Fruit fly (Drosophila melanogaster) whole organism, embryonic: ENCODE results near the gene CG5835.

Experiments used
- CG10274 ChIP-seq: fragments of 200-800 bp; sonication (Bioruptor generic); optimal IDR thresholded peaks from 3 replicates; lab custom pipeline; 2017; ENCODE audit warnings: missing biosample characterization, mild to moderate bottlenecking, missing genetic modification characterization
- CG11085 ChIP-seq: fragments of 200-800 bp; sonication (Bioruptor generic); IDR thresholded peaks from 2 replicates; pipeline ENCODE4 v1.3.6; 2022; ENCODE audit warnings: missing biosample characterization, missing genetic modification characterization
- CG12659 ChIP-seq: fragments of 200-800 bp; sonication (Bioruptor generic); optimal IDR thresholded peaks from 3 replicates; lab custom pipeline; 2017; ENCODE audit warnings: mild to moderate bottlenecking, missing biosample characterization, missing genetic modification reagents, missing genetic modification characterization
- CG14710 ChIP-seq: fragments of 200-800 bp; sonication (Bioruptor generic); optimal IDR thresholded peaks from 3 replicates; lab custom pipeline; 2019; ENCODE audit warnings: missing biosample characterization, mild to moderate bottlenecking, missing genetic modification characterization, moderate library complexity
- CG15514 ChIP-seq: fragments of 200-800 bp; sonication (Bioruptor generic); optimal IDR thresholded peaks from 3 replicates; lab custom pipeline; 2017; ENCODE audit warnings: missing biosample characterization, missing genetic modification characterization, mild to moderate bottlenecking, moderate library complexity, missing genetic modification reagents
- CG1602 ChIP-seq: fragments of 200-800 bp; sonication (Bioruptor generic); optimal IDR thresholded peaks from 3 replicates; lab custom pipeline; 2016; ENCODE audit warnings: missing biosample characterization, missing genetic modification characterization
- CG17359 ChIP-seq: fragments of 200-800 bp; sonication (Bioruptor generic); optimal IDR thresholded peaks from 3 replicates; lab custom pipeline; 2018; ENCODE audit warnings: missing biosample characterization, mild to moderate bottlenecking, missing genetic modification characterization, moderate library complexity
- CG3407 ChIP-seq: fragments of 200-800 bp; sonication (Bioruptor generic); optimal IDR thresholded peaks from 2 replicates; lab custom pipeline; 2018; ENCODE audit warnings: missing biosample characterization, mild to moderate bottlenecking, missing genetic modification characterization
- CG3838 ChIP-seq: fragments of 200-800 bp; sonication (Bioruptor generic); optimal IDR thresholded peaks from 3 replicates; lab custom pipeline; 2016; ENCODE audit warnings: missing biosample characterization, missing genetic modification characterization
- CG42726 ChIP-seq: fragments of 200-800 bp; sonication (Bioruptor generic); IDR thresholded peaks from 2 replicates; pipeline ENCODE4 v1.3.6; 2022; ENCODE audit warnings: missing biosample characterization, missing genetic modification characterization; ENCODE audit not compliant: partially characterized antibody
- CG4328 ChIP-seq: fragments of 200-800 bp; sonication (Bioruptor generic); optimal IDR thresholded peaks from 3 replicates; lab custom pipeline; 2017; ENCODE audit warnings: missing biosample characterization, missing genetic modification reagents, missing genetic modification characterization
- CG4424 ChIP-seq: fragments of 200-800 bp; sonication (Bioruptor generic); optimal IDR thresholded peaks from 3 replicates; lab custom pipeline; 2016; ENCODE audit warnings: missing biosample characterization, missing genetic modification characterization
- CG4707 ChIP-seq: fragments of 200-800 bp; sonication (Bioruptor generic); optimal IDR thresholded peaks from 2 replicates; lab custom pipeline; 2018; ENCODE audit warnings: missing biosample characterization, mild to moderate bottlenecking, missing genetic modification characterization, moderate library complexity
- CG6683 ChIP-seq: fragments of 200-800 bp; sonication (Bioruptor generic); optimal IDR thresholded peaks from 2 replicates; lab custom pipeline; 2017; ENCODE audit warnings: missing biosample characterization, mild to moderate bottlenecking, missing genetic modification characterization, missing genetic modification reagents
- CG8924 ChIP-seq: fragments of 200-800 bp; optimal IDR thresholded peaks from 3 replicates; lab custom pipeline; 2019; ENCODE audit warnings: missing biosample characterization, mild to moderate bottlenecking, missing genetic modification characterization, moderate library complexity
- CG9609 ChIP-seq: fragments of 200-800 bp; sonication (Bioruptor generic); optimal IDR thresholded peaks from 3 replicates; lab custom pipeline; 2016; ENCODE audit warnings: missing biosample characterization, missing genetic modification characterization
- CG9817 ChIP-seq: fragments of 200-800 bp; sonication (Bioruptor generic); optimal IDR thresholded peaks from 2 replicates; lab custom pipeline; 2018; ENCODE audit warnings: missing biosample characterization, mild to moderate bottlenecking, missing genetic modification characterization, moderate library complexity
- Dbx ChIP-seq: fragments of 200-800 bp; sonication (Bioruptor generic); IDR thresholded peaks from 3 replicates; pipeline ENCODE4 v1.3.6; 2022; ENCODE audit warnings: missing biosample characterization, missing genetic modification characterization
- Dip3 ChIP-seq: fragments of 200-800 bp; sonication (Bioruptor generic); optimal IDR thresholded peaks from 3 replicates; lab custom pipeline; 2016; ENCODE audit warnings: missing biosample characterization, missing genetic modification characterization
- Elba2 ChIP-seq: fragments of 200-800 bp; sonication (Bioruptor generic); optimal IDR thresholded peaks from 3 replicates; lab custom pipeline; 2016; ENCODE audit warnings: missing biosample characterization, missing genetic modification characterization
- Ets97D ChIP-seq: fragments of 200-800 bp; sonication (Bioruptor generic); optimal IDR thresholded peaks from 3 replicates; lab custom pipeline; 2016; ENCODE audit warnings: missing biosample characterization, missing genetic modification characterization
- HmgZ ChIP-seq: fragments of 200-800 bp; sonication (Bioruptor generic); optimal IDR thresholded peaks from 2 replicates; lab custom pipeline; 2018; ENCODE audit warnings: missing biosample characterization, mild to moderate bottlenecking, missing genetic modification characterization
- Med ChIP-seq: fragments of 200-800 bp; sonication (Bioruptor generic); peaks from one replicate; lab custom pipeline; 2016; ENCODE audit warnings: missing biosample characterization, missing genetic modification characterization, mild to moderate bottlenecking, inconsistent platforms, moderate library complexity
- Ssrp ChIP-seq: fragments of 200-800 bp; sonication (Bioruptor generic); optimal IDR thresholded peaks from 2 replicates; lab custom pipeline; 2018; ENCODE audit warnings: missing biosample characterization, mild to moderate bottlenecking, missing genetic modification characterization, moderate library complexity
- abd-A ChIP-seq: fragments of 200-800 bp; sonication (Bioruptor generic); optimal IDR thresholded peaks from 3 replicates; lab custom pipeline; 2019; ENCODE audit warnings: missing biosample characterization, mild to moderate bottlenecking, missing genetic modification characterization, moderate library complexity
- bbx ChIP-seq: fragments of 200-800 bp; sonication (Bioruptor generic); IDR thresholded peaks from 2 replicates; pipeline ENCODE4 v1.3.6; 2022; ENCODE audit warnings: missing biosample characterization, missing genetic modification characterization; ENCODE audit not compliant: partially characterized antibody
- bowl ChIP-seq: fragments of 200-800 bp; sonication (Bioruptor generic); IDR thresholded peaks from 2 replicates; pipeline ENCODE4 v1.3.6; 2022; ENCODE audit warnings: missing biosample characterization, missing genetic modification characterization
- cas ChIP-seq: fragments of 200-800 bp; sonication (Bioruptor generic); IDR thresholded peaks from 2 replicates; pipeline ENCODE4 v1.3.6; 2022; ENCODE audit warnings: missing biosample characterization, missing genetic modification characterization
- ci ChIP-seq: fragments of 200-800 bp; sonication (Bioruptor generic); IDR thresholded peaks from 3 replicates; pipeline ENCODE4 v1.3.6; 2022; ENCODE audit warnings: missing biosample characterization, missing genetic modification characterization
- disco-r ChIP-seq: fragments of 200-800 bp; sonication (Bioruptor generic); optimal IDR thresholded peaks from 2 replicates; lab custom pipeline; 2016; ENCODE audit warnings: missing biosample characterization, missing genetic modification characterization
- ems ChIP-seq: fragments of 200-800 bp; sonication (Bioruptor generic); optimal IDR thresholded peaks from 3 replicates; lab custom pipeline; 2016; ENCODE audit warnings: missing biosample characterization, missing genetic modification characterization
- eyg ChIP-seq: fragments of 200-800 bp; sonication (Bioruptor generic); optimal IDR thresholded peaks from 3 replicates; lab custom pipeline; 2016; ENCODE audit warnings: missing biosample characterization, missing genetic modification characterization
- fd3F ChIP-seq: fragments of 200-800 bp; sonication (Bioruptor generic); optimal IDR thresholded peaks from 2 replicates; lab custom pipeline; 2018; ENCODE audit warnings: missing biosample characterization, mild to moderate bottlenecking, missing genetic modification characterization, moderate library complexity
- gro ChIP-seq: fragments of 200-800 bp; sonication (Bioruptor generic); optimal IDR thresholded peaks from 2 replicates; lab custom pipeline; 2016; ENCODE audit warnings: missing biosample characterization, missing genetic modification characterization
- her ChIP-seq: fragments of 200-800 bp; sonication (Bioruptor generic); optimal IDR thresholded peaks from 2 replicates; lab custom pipeline; 2016; ENCODE audit warnings: missing biosample characterization, missing genetic modification characterization
- insv ChIP-seq, 2 experiments: fragments of 200-800 bp; sonication (Bioruptor generic); optimal IDR thresholded peaks; 3 replicates each; lab custom pipeline; 2016 to 2018; ENCODE audit warnings: missing biosample characterization in 2 of 2, missing genetic modification characterization in 2 of 2
- inv ChIP-seq: fragments of 200-800 bp; sonication (Bioruptor generic); IDR thresholded peaks from 2 replicates; pipeline ENCODE4 v1.3.6; 2022; ENCODE audit warnings: missing biosample characterization, missing genetic modification characterization; ENCODE audit not compliant: partially characterized antibody
- lilli ChIP-seq: fragments of 200-800 bp; sonication (Bioruptor generic); optimal IDR thresholded peaks from 3 replicates; lab custom pipeline; 2016; ENCODE audit warnings: missing biosample characterization, missing genetic modification characterization
- luna ChIP-seq: fragments of 200-800 bp; sonication (Bioruptor generic); optimal IDR thresholded peaks from 2 replicates; lab custom pipeline; 2016; ENCODE audit warnings: missing biosample characterization, missing genetic modification characterization
- pb ChIP-seq: fragments of 200-800 bp; sonication (Bioruptor generic); optimal IDR thresholded peaks from 3 replicates; lab custom pipeline; 2016; ENCODE audit warnings: missing biosample characterization, missing genetic modification characterization
- rib ChIP-seq: fragments of 200-800 bp; sonication (Bioruptor generic); IDR thresholded peaks from 2 replicates; pipeline ENCODE4 v1.3.6; 2022; ENCODE audit warnings: missing biosample characterization, missing genetic modification characterization
- sens ChIP-seq: fragments of 200-800 bp; sonication (Bioruptor generic); peaks from one replicate; lab custom pipeline; 2016; ENCODE audit warnings: missing biosample characterization, missing genetic modification characterization
- sob ChIP-seq: fragments of 200-800 bp; sonication (Bioruptor generic); IDR thresholded peaks from 2 replicates; pipeline ENCODE4 v1.3.6; 2022; ENCODE audit warnings: missing biosample characterization, missing genetic modification characterization
- stc ChIP-seq: fragments of 200-800 bp; sonication (Bioruptor generic); IDR thresholded peaks from 2 replicates; pipeline ENCODE4 v1.3.6; 2022; ENCODE audit warnings: missing biosample characterization, missing genetic modification characterization
- unc-4 ChIP-seq: fragments of 200-800 bp; sonication (Bioruptor generic); IDR thresholded peaks from 2 replicates; pipeline ENCODE4 v1.3.6; 2022; ENCODE audit warnings: missing biosample characterization, missing genetic modification characterization; ENCODE audit not compliant: partially characterized antibody
- vvl ChIP-seq: fragments of 200-800 bp; sonication (Bioruptor generic); IDR thresholded peaks from 2 replicates; pipeline ENCODE4 v1.3.6; 2022; ENCODE audit warnings: missing biosample characterization, missing genetic modification characterization
- wdn ChIP-seq: fragments of 200-800 bp; sonication (Bioruptor generic); IDR thresholded peaks from 2 replicates; pipeline ENCODE4 v1.3.6; 2022; ENCODE audit warnings: missing biosample characterization, missing genetic modification characterization

Gene CG5835

dm6 chr3R:19163972-19164819 lies 10.7 kb upstream of the CG5835 start, which contains the start of gene sqz (continued):
- TF ChIP-seq gro (GFP tag; lab: Kevin White, UChicago), result peak; percentile 16
- no peak for TF ChIP-seq CG6683 (GFP tag; lab: Kevin White, UChicago)
- TF ChIP-seq CG9609, result no peak
- peak; percentile 43; the same call in 1 of the 2 replicates for TF ChIP-seq sob (GFP tag; lab: Robert Waterston, UW)
- TF ChIP-seq inv (GFP tag; lab: Robert Waterston, UW), result no peak
- peak; percentile 49 for TF ChIP-seq CG3838 (GFP tag; lab: Kevin White, UChicago)
- TF ChIP-seq CG1602 (GFP tag; lab: Kevin White, UChicago), result no peak
- TF ChIP-seq ems (GFP tag; lab: Kevin White, UChicago), result no peak
- peak; percentile 15 for TF ChIP-seq CG4707
- TF ChIP-seq ci (GFP tag; lab: Robert Waterston, UW), result peak; percentile 84
- TF ChIP-seq fd3F (GFP tag; lab: Kevin White, UChicago), result no peak
- TF ChIP-seq CG15514 (GFP tag; lab: Kevin White, UChicago), result peak; percentile 30
- peak; percentile 35; the same call in 1 of the 2 replicates for TF ChIP-seq rib
- TF ChIP-seq CG12659 (GFP tag; lab: Kevin White, UChicago), result no peak
- no peak for TF ChIP-seq insv (GFP tag; optimal IDR thresholded peaks at IDR 0.05; lab: Kevin White, UChicago)
- TF ChIP-seq CG14710 (tag; lab: Kevin White, UChicago), result no peak
- TF ChIP-seq, all 482 proteins: peak for 126

DNA sequence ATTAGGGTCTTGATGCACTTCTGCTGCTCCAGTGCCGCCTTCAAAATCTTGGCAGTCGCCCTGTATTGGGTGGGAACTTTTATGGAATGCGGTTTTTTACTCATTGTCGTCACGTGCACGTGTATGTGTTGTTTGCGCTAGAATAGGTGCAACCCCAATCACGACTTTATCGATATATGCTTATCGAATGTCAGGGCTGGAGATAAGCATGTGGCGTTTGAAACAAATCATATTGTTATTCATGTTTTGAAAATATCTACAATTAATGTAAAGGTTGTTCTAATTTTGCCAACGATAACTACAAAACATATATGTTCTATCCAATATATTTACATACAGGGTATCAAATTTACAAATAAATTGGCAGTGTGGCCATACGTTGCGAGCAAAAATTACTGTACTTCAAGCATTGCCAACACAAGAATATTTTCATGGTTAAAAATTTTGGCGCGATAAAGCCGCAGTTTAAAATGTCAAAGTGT lies 8.7 kb upstream of the CG5835 start, which contains the start of the genes CG42359 and Nsun5:
Gene CG42359, minus strand, starts transcription at position 166 of the 482 bp plus-strand sequence.
Gene Nsun5, minus strand, starts transcription at position 166 of the 482 bp plus-strand sequence.
- TF ChIP-seq sens (GFP tag; lab: Kevin White, UChicago) (peak; percentile 98), CG11085 (GFP tag; lab: Robert Waterston, UW) (peak; percentile 84), luna (GFP tag; lab: Kevin White, UChicago) (peak; percentile 70), eyg (peak; percentile 87), disco-r (GFP tag; lab: Kevin White, UChicago) (peak; percentile 76), CG4424 (GFP tag; lab: Kevin White, UChicago) (peak; percentile 90), CG4328 (GFP tag; lab: Kevin White, UChicago) (peak; percentile 79), Elba2 (peak; percentile 85), abd-A (no peak), cas (GFP tag; lab: Robert Waterston, UW) (peak; percentile 72), HmgZ (tag; lab: Kevin White, UChicago) (peak; percentile 93), Ets97D (peak; percentile 92), CG8924 (tag; lab: Kevin White, UChicago) (peak; percentile 93), CG6683 (GFP tag; lab: Kevin White, UChicago) (peak; percentile 71), Dbx (GFP tag; lab: Robert Waterston, UW) (peak; percentile 94), CG17359 (peak; percentile 90), bbx (GFP tag; lab: Robert Waterston, UW) (peak; percentile 88), CG10274 (peak; percentile 63), her (GFP tag; lab: Kevin White, UChicago) (peak; percentile 89), Dip3 (GFP tag; lab: Kevin White, UChicago) (peak; percentile 84), pb (peak; percentile 76), stc (GFP tag; lab: Robert Waterston, UW) (peak; percentile 85), unc-4 (GFP tag; lab: Robert Waterston, UW) (peak; percentile 95), vvl (peak; percentile 96), Med (peak; percentile 99), CG3407 (GFP tag; lab: Kevin White, UChicago) (peak; percentile 73), Ssrp (tag; lab: Kevin White, UChicago) (peak; percentile 82), ci (GFP tag; lab: Robert Waterston, UW) (peak; percentile 95), CG9817 (peak; percentile 88), bowl (GFP tag; lab: Robert Waterston, UW) (no peak), wdn (GFP tag; lab: Robert Waterston, UW) (peak; percentile 83), CG42726 (peak; percentile 76), lilli (peak; percentile 96)
